Fruit fly (Drosophila melanogaster) whole organism, embryonic: ENCODE data around the gene kis.
A peak's percentile ranks its signal among the peaks of the same experiment; 100 is the strongest.

Experiments
- Blimp-1 ChIP-seq: fragments of 200-800 bp; sonication (Bioruptor generic); optimal IDR thresholded peaks from 3 replicates; lab custom pipeline; 2018; ENCODE audit warnings: missing biosample characterization, missing genetic modification characterization, mild to moderate bottlenecking, moderate library complexity, missing genetic modification reagents
- C15 ChIP-seq: fragments of 200-800 bp; sonication (Bioruptor generic); IDR thresholded peaks from 3 replicates; pipeline ENCODE4 v1.3.6; 2022; ENCODE audit warnings: missing biosample characterization, missing genetic modification characterization
- CG11085 ChIP-seq: fragments of 200-800 bp; sonication (Bioruptor generic); IDR thresholded peaks from 2 replicates; pipeline ENCODE4 v1.3.6; 2022; ENCODE audit warnings: missing biosample characterization, missing genetic modification characterization
- CG12219 ChIP-seq: fragments of 200-800 bp; sonication (Bioruptor generic); optimal IDR thresholded peaks from 3 replicates; lab custom pipeline; 2018; ENCODE audit warnings: missing biosample characterization, mild to moderate bottlenecking, missing genetic modification characterization
- CG12299 ChIP-seq: fragments of 200-800 bp; sonication (Bioruptor generic); optimal IDR thresholded peaks from 2 replicates; lab custom pipeline; 2018; ENCODE audit warnings: missing biosample characterization, mild to moderate bottlenecking, missing genetic modification characterization
- CG12659 ChIP-seq: fragments of 200-800 bp; sonication (Bioruptor generic); optimal IDR thresholded peaks from 3 replicates; lab custom pipeline; 2017; ENCODE audit warnings: mild to moderate bottlenecking, missing biosample characterization, missing genetic modification reagents, missing genetic modification characterization
- CG12942 ChIP-seq: fragments of 200-800 bp; sonication (Bioruptor generic); optimal IDR thresholded peaks from 3 replicates; lab custom pipeline; 2016; ENCODE audit warnings: missing biosample characterization, missing genetic modification characterization
- CG14965 ChIP-seq: fragments of 200-800 bp; sonication (Bioruptor generic); optimal IDR thresholded peaks from 2 replicates; lab custom pipeline; 2016; ENCODE audit warnings: missing biosample characterization, missing genetic modification characterization, borderline replicate concordance
- CG15696 ChIP-seq: fragments of 200-800 bp; sonication (Bioruptor generic); optimal IDR thresholded peaks from 2 replicates; lab custom pipeline; 2019; ENCODE audit warnings: missing biosample characterization, mild to moderate bottlenecking, missing genetic modification characterization, moderate library complexity
- CG16779 ChIP-seq: fragments of 200-800 bp; sonication (Bioruptor generic); IDR thresholded peaks from 2 replicates; pipeline ENCODE4 v1.3.6; 2022; ENCODE audit warnings: missing biosample characterization, missing genetic modification characterization
- CG1792 ChIP-seq: fragments of 200-800 bp; sonication (Bioruptor generic); optimal IDR thresholded peaks from 2 replicates; lab custom pipeline; 2016; ENCODE audit warnings: missing biosample characterization, missing genetic modification characterization
- CG18599 ChIP-seq: fragments of 200-800 bp; sonication (Bioruptor generic); optimal IDR thresholded peaks from 3 replicates; lab custom pipeline; 2017; ENCODE audit warnings: missing biosample characterization, missing genetic modification characterization, mild to moderate bottlenecking, moderate library complexity, missing genetic modification reagents
- CG31224 ChIP-seq: fragments of 200-800 bp; sonication (Bioruptor generic); IDR thresholded peaks from 2 replicates; pipeline ENCODE4 v1.3.6; 2022; ENCODE audit warnings: missing biosample characterization, missing genetic modification characterization
- CG31365 ChIP-seq: fragments of 200-800 bp; sonication (Bioruptor generic); optimal IDR thresholded peaks from 2 replicates; lab custom pipeline; 2018; ENCODE audit warnings: missing biosample characterization, mild to moderate bottlenecking, missing genetic modification characterization
- CG4424 ChIP-seq: fragments of 200-800 bp; sonication (Bioruptor generic); optimal IDR thresholded peaks from 3 replicates; lab custom pipeline; 2016; ENCODE audit warnings: missing biosample characterization, missing genetic modification characterization
- CG4617 ChIP-seq: fragments of 200-800 bp; sonication (Bioruptor generic); optimal IDR thresholded peaks from 3 replicates; lab custom pipeline; 2016; ENCODE audit warnings: missing biosample characterization, missing genetic modification characterization, borderline replicate concordance
- CG4707 ChIP-seq: fragments of 200-800 bp; sonication (Bioruptor generic); optimal IDR thresholded peaks from 2 replicates; lab custom pipeline; 2018; ENCODE audit warnings: missing biosample characterization, mild to moderate bottlenecking, missing genetic modification characterization, moderate library complexity
- CG4820 ChIP-seq: fragments of 200-800 bp; sonication (Bioruptor generic); optimal IDR thresholded peaks from 3 replicates; lab custom pipeline; 2016; ENCODE audit warnings: missing biosample characterization, missing genetic modification characterization
- CG5245 ChIP-seq: fragments of 200-800 bp; sonication (Bioruptor generic); optimal IDR thresholded peaks from 3 replicates; lab custom pipeline; 2016; ENCODE audit warnings: missing biosample characterization, missing genetic modification characterization
- CG6254 ChIP-seq: fragments of 200-800 bp; sonication (Bioruptor generic); optimal IDR thresholded peaks from 3 replicates; lab custom pipeline; 2017; ENCODE audit warnings: mild to moderate bottlenecking, missing biosample characterization, missing genetic modification reagents, missing genetic modification characterization
- CG8089 ChIP-seq: fragments of 200-800 bp; sonication (Bioruptor generic); optimal IDR thresholded peaks from 3 replicates; lab custom pipeline; 2016; ENCODE audit warnings: missing biosample characterization, missing genetic modification characterization
- Dll ChIP-seq: fragments of 200-800 bp; sonication (Bioruptor generic); IDR thresholded peaks from 4 replicates; pipeline ENCODE4 v1.3.6; 2022; ENCODE audit warnings: missing biosample characterization, missing genetic modification characterization; ENCODE audit not compliant: partially characterized antibody
- Dp ChIP-seq: fragments of 200-800 bp; sonication (Bioruptor generic); optimal IDR thresholded peaks from 2 replicates; lab custom pipeline; 2018; ENCODE audit warnings: missing biosample characterization, mild to moderate bottlenecking, missing genetic modification characterization, moderate library complexity
- Dref ChIP-seq: fragments of 200-800 bp; sonication (Bioruptor generic); IDR thresholded peaks from 2 replicates; pipeline ENCODE4 v1.3.6; 2022; ENCODE audit warnings: missing biosample characterization, missing genetic modification characterization
- E2f2 ChIP-seq: fragments of 200-800 bp; sonication (Bioruptor generic); IDR thresholded peaks from 2 replicates; pipeline ENCODE4 v1.3.6; 2022; ENCODE audit warnings: missing biosample characterization, missing genetic modification characterization
- Elba2 ChIP-seq: fragments of 200-800 bp; sonication (Bioruptor generic); optimal IDR thresholded peaks from 3 replicates; lab custom pipeline; 2016; ENCODE audit warnings: missing biosample characterization, missing genetic modification characterization
- GATAe ChIP-seq: fragments of 200-800 bp; sonication (Bioruptor generic); conservative IDR thresholded peaks from 2 replicates; pipeline ENCODE4 v1.3.6; 2022; ENCODE audit warnings: missing biosample characterization, missing genetic modification characterization
- Hmr ChIP-seq: fragments of 200-800 bp; sonication (Bioruptor generic); optimal IDR thresholded peaks from 3 replicates; lab custom pipeline; 2017; ENCODE audit warnings: mild to moderate bottlenecking, missing biosample characterization, missing genetic modification reagents, missing genetic modification characterization
- Hr39 ChIP-seq: fragments of >200 bp; optimal IDR thresholded peaks from 2 replicates; lab custom pipeline; 2017
- Hr51 ChIP-seq, 2 experiments: fragments of 200-800 bp; sonication (Bioruptor generic); optimal IDR thresholded peaks; 2 replicates in 1 of 2; 3 replicates in 1 of 2; lab custom pipeline; 2016 to 2018; ENCODE audit warnings: missing biosample characterization in 2 of 2, missing genetic modification characterization in 2 of 2, mild to moderate bottlenecking in 1 of 2, moderate library complexity in 1 of 2
- Jarid2 ChIP-seq: fragments of 200-800 bp; sonication (Bioruptor generic); optimal IDR thresholded peaks from 3 replicates; lab custom pipeline; 2017; ENCODE audit warnings: mild to moderate bottlenecking, missing biosample characterization, missing genetic modification reagents, missing genetic modification characterization
- MBD-R2 ChIP-seq: fragments of 200-800 bp; sonication (Bioruptor generic); IDR thresholded peaks from 2 replicates; pipeline ENCODE4 v1.3.6; 2022; ENCODE audit warnings: missing biosample characterization, missing genetic modification characterization
- Med ChIP-seq: fragments of 200-800 bp; sonication (Bioruptor generic); peaks from one replicate; lab custom pipeline; 2016; ENCODE audit warnings: missing biosample characterization, missing genetic modification characterization, mild to moderate bottlenecking, inconsistent platforms, moderate library complexity
- Nf-YC ChIP-seq: fragments of 200-800 bp; optimal IDR thresholded peaks from 3 replicates; lab custom pipeline; 2019; ENCODE audit warnings: missing biosample characterization, mild to moderate bottlenecking, missing genetic modification characterization, moderate library complexity
- NfI ChIP-seq: fragments of 200-800 bp; sonication (Bioruptor generic); optimal IDR thresholded peaks from 3 replicates; lab custom pipeline; 2018; ENCODE audit warnings: missing biosample characterization, mild to moderate bottlenecking, missing genetic modification characterization, moderate library complexity
- Opbp ChIP-seq: fragments of 200-800 bp; sonication (Bioruptor generic); IDR thresholded peaks from 3 replicates; pipeline ENCODE4 v1.3.6; 2022; ENCODE audit warnings: missing biosample characterization, missing genetic modification characterization; ENCODE audit not compliant: partially characterized antibody
- Stat92E ChIP-seq, 3 experiments: fragments of >200 bp in 2 of 3; fragments of 200-800 bp in 1 of 3; sonication (Bioruptor generic) in 1 of 3; optimal IDR thresholded peaks; 2 replicates each; lab custom pipeline; 2017 to 2019; ENCODE audit warnings: missing biosample characterization in 3 of 3, missing genetic modification characterization in 3 of 3, mild to moderate bottlenecking in 1 of 3, moderate library complexity in 1 of 3
- ash1 ChIP-seq: fragments of 200-800 bp; sonication (Bioruptor generic); optimal IDR thresholded peaks from 2 replicates; lab custom pipeline; 2018; ENCODE audit warnings: missing biosample characterization, mild to moderate bottlenecking, missing genetic modification characterization
- cwo ChIP-seq: fragments of 200-800 bp; sonication (Bioruptor generic); optimal IDR thresholded peaks from 3 replicates; lab custom pipeline; 2017; ENCODE audit warnings: missing biosample characterization, missing genetic modification characterization, mild to moderate bottlenecking, moderate library complexity, missing genetic modification reagents
- fd3F ChIP-seq: fragments of 200-800 bp; sonication (Bioruptor generic); optimal IDR thresholded peaks from 2 replicates; lab custom pipeline; 2018; ENCODE audit warnings: missing biosample characterization, mild to moderate bottlenecking, missing genetic modification characterization, moderate library complexity
- luna ChIP-seq: fragments of 200-800 bp; sonication (Bioruptor generic); optimal IDR thresholded peaks from 2 replicates; lab custom pipeline; 2016; ENCODE audit warnings: missing biosample characterization, missing genetic modification characterization
- mam ChIP-seq: fragments of 200-800 bp; sonication (Bioruptor generic); optimal IDR thresholded peaks from 3 replicates; lab custom pipeline; 2016; ENCODE audit warnings: missing biosample characterization, missing genetic modification characterization
- repo ChIP-seq: fragments of 200-800 bp; sonication (Bioruptor generic); optimal IDR thresholded peaks from 2 replicates; lab custom pipeline; 2016; ENCODE audit warnings: missing biosample characterization, missing genetic modification characterization
- sr ChIP-seq: fragments of 200-800 bp; sonication (Bioruptor generic); IDR thresholded peaks from 3 replicates; pipeline ENCODE4 v1.3.6; 2022; ENCODE audit warnings: missing biosample characterization, missing genetic modification characterization
- trem ChIP-seq: fragments of 200-800 bp; optimal IDR thresholded peaks from 3 replicates; lab custom pipeline; 2019; ENCODE audit warnings: missing biosample characterization, mild to moderate bottlenecking, missing genetic modification characterization, moderate library complexity
- tx ChIP-seq: fragments of 200-800 bp; sonication (Bioruptor generic); optimal IDR thresholded peaks from 2 replicates; lab custom pipeline; 2016; ENCODE audit warnings: missing biosample characterization, missing genetic modification characterization
- wor ChIP-seq: fragments of 200-800 bp; sonication (Bioruptor generic); IDR thresholded peaks from 2 replicates; pipeline ENCODE4 v1.3.6; 2022; ENCODE audit warnings: missing biosample characterization, missing genetic modification characterization
- zen2 ChIP-seq: fragments of 200-800 bp; sonication (Bioruptor generic); IDR thresholded peaks from 3 replicates; pipeline ENCODE4 v1.3.6; 2022; ENCODE audit warnings: missing biosample characterization, missing genetic modification characterization; ENCODE audit not compliant: partially characterized antibody

The kis gene

dm6 chr2L:182360-183144, 68.1 kb downstream of the kis start (continued):
- TF ChIP-seq CG4707 (GFP tag; lab: Kevin White, UChicago) (no peak), Jarid2 (GFP tag; lab: Kevin White, UChicago) (no peak), Dref (GFP tag; lab: Robert Waterston, UW) (no peak), CG15696 (no peak), Hmr (GFP tag; lab: Kevin White, UChicago) (peak; percentile 48), CG4424 (GFP tag; lab: Kevin White, UChicago) (no peak), Blimp-1 (GFP tag; lab: Kevin White, UChicago) (no peak), CG12942 (no peak), CG31365 (tag; lab: Kevin White, UChicago) (no peak), E2f2 (GFP tag; lab: Robert Waterston, UW) (no peak), GATAe (no peak), MBD-R2 (peak; percentile 45; the same call in 1 of the 2 replicates), ash1 (peak; percentile 39), CG14965 (GFP tag; lab: Kevin White, UChicago) (no peak), mam (GFP tag; lab: Kevin White, UChicago) (no peak), Med (GFP tag; lab: Kevin White, UChicago) (peak; percentile 77), tx (GFP tag; lab: Kevin White, UChicago) (no peak), CG12659 (GFP tag; lab: Kevin White, UChicago) (peak; percentile 35), CG16779 (GFP tag; lab: Robert Waterston, UW) (no peak), CG31224 (GFP tag; lab: Robert Waterston, UW) (no peak), fd3F (GFP tag; lab: Kevin White, UChicago) (no peak), trem (tag; lab: Kevin White, UChicago) (peak; percentile 40), CG4820 (no peak), CG5245 (no peak), NfI (no peak), CG4617 (no peak), Nf-YC (no peak), CG12219 (GFP tag; lab: Kevin White, UChicago) (no peak), Hr51 (GFP tag; optimal IDR thresholded peaks at IDR 0.05; lab: Kevin White, UChicago) (peak in 1 of 2 experiments; percentile 8), CG18599 (peak; percentile 2), zen2 (no peak; the same call in 2 of the 3 replicates), luna (GFP tag; lab: Kevin White, UChicago) (no peak), CG1792 (GFP tag; lab: Kevin White, UChicago) (no peak), sr (GFP tag; lab: Robert Waterston, UW) (no peak), Opbp (GFP tag; lab: Robert Waterston, UW) (no peak; the same call in 1 of the 3 replicates), CG11085 (no peak), repo (GFP tag; lab: Kevin White, UChicago) (no peak), Dll (GFP tag; lab: Robert Waterston, UW) (peak; percentile 53; the same call in 3 of the 4 replicates), CG12299 (tag; lab: Kevin White, UChicago) (no peak), Hr39 (no peak), Elba2 (GFP tag; lab: Kevin White, UChicago) (no peak), Stat92E (GFP tag; optimal IDR thresholded peaks at IDR 0.05; lab: Kevin White, UChicago) (peak in 1 of 3 experiments; percentile 39), cwo (no peak), C15 (GFP tag; lab: Robert Waterston, UW) (no peak), CG6254 (GFP tag; lab: Kevin White, UChicago) (no peak), wor (no peak), CG8089 (GFP tag; lab: Kevin White, UChicago) (no peak), Dp (peak; percentile 22)
